Worm (Caenorhabditis elegans): ENCODE results near the gene ddx-35.

ddx-35 gene

DNA sequence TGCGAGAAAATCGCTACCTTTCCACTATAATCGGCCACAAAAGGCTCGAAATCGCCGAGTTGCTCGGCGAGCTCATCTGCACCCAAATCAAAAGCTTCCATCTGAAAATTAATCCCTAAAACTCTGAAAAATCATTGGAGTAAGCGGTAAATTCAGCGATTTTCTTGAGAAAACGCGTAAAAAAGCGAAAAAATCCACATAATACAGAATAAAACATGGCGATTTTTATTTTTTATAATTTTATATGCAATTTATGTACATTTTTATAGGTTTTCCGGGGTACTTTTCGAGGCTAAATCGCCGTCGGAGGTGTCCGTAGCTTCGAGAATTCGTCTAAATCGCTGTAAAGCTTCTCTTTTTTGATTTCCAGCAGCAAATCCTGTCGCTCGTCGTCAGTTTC, 59.0 kb downstream of the ddx-35 start, which contains the start of gene Y82E9BR.19:
Gene Y82E9BR.19 (minus strand): TSS at position 101 of the 400 bp plus-strand sequence.
- TF ChIP-seq him-1 (tag; optimal IDR thresholded peaks at IDR 0.05) (no peak), dao-5 (tag; optimal IDR thresholded peaks at IDR 0.05) (no peak), W03F9.2 (tag; optimal IDR thresholded peaks at IDR 0.05) (no peak)
